Worm (Caenorhabditis elegans): Measurements from ENCODE around the gene ant-1.1.
A peak's percentile ranks its signal among the peaks of the same experiment; 100 is the strongest.

ant-1.1 gene

DNA sequence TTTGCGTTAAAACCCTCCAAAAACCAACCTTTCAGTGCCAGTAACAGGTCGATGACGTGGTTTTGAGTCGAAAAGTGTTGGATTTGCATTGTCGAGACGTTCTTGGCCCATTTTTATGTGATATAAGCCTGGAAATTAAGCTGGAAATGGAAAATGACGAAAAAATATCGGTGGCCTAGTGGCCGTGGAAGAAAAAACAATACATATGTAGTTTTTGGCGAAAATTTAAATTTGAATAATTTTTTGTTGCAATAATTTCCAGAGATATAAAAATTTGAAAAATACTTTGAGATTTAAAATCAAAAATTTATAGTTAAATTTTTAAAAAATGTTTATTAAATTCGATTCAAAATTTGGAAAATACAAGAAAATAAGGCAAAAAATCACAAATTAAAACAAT lies 23.5 kb upstream of the ant-1.1 start, which contains the start of gene ciao-2B:
TSS of gene ciao-2B (minus strand) at position 130 of the 400 bp plus-strand sequence.
- TF ChIP-seq lin-54 (GFP tag; optimal IDR thresholded peaks at IDR 0.05), result peak; percentile 39
- TF ChIP-seq zfh-2 (GFP tag; conservative IDR thresholded peaks at IDR 0.05), result no peak
- 0 out of 2 replicates have a peak, but pooled peaks have one; percentile 11 for TF ChIP-seq hsf-1 (GFP tag; IDR thresholded peaks at IDR 0.05)
- TF ChIP-seq snpc-1.3 (tag; optimal IDR thresholded peaks at IDR 0.05; ENCODE audit: insufficient read depth), result no peak
- TF ChIP-seq tbx-9 (tag; optimal IDR thresholded peaks at IDR 0.05; ENCODE audit: borderline replicate concordance), result no peak
- TF ChIP-seq Y67H2A.10 (GFP tag; conservative IDR thresholded peaks at IDR 0.05), result no peak
- peak in 1 of 3 experiments; percentile 64 for TF ChIP-seq lin-35 (GFP tag; optimal IDR thresholded peaks at IDR 0.05)
- TF ChIP-seq hlh-12 (tag; optimal IDR thresholded peaks at IDR 0.05), result no peak
- TF ChIP-seq snpc-4 (GFP tag; optimal IDR thresholded peaks at IDR 0.05), result no peak
- no peak for TF ChIP-seq snpc-4 (tag; optimal IDR thresholded peaks at IDR 0.05)
- TF ChIP-seq attf-6 (GFP tag; IDR thresholded peaks at IDR 0.05), result no peak
- TF ChIP-seq lir-1 (GFP tag; conservative IDR thresholded peaks at IDR 0.05), result no peak

ce11 chrIII:13446865-13447264 lies 16.1 kb upstream of the ant-1.1 start:
- peak; percentile 91 for TF ChIP-seq hsf-1 (GFP tag; IDR thresholded peaks at IDR 0.05)

ce11 chrIII:13447439-13447838 lies 15.5 kb upstream of the ant-1.1 start:
- TF ChIP-seq D2030.7 (GFP tag; IDR thresholded peaks at IDR 0.05) (peak; percentile 58), dox-1 (GFP tag; IDR thresholded peaks at IDR 0.05) (peak; percentile 99), bed-1 (GFP tag; IDR thresholded peaks at IDR 0.05) (0 out of 2 replicates have a peak, but pooled peaks have one; percentile 45), F39B2.1 (GFP tag; IDR thresholded peaks at IDR 0.05) (peak; percentile 86), ceh-40 (GFP tag; IDR thresholded peaks at IDR 0.05) (peak; percentile 93), hsf-1 (GFP tag; IDR thresholded peaks at IDR 0.05) (peak; percentile 99), let-526 (GFP tag; IDR thresholded peaks at IDR 0.05) (peak; percentile 29; the same call in 1 of the 2 replicates), aptf-3 (GFP tag; IDR thresholded peaks at IDR 0.05) (peak; percentile 96), Y53F4B.3 (GFP tag; IDR thresholded peaks at IDR 0.05) (peak; percentile 81), nfyb-1 (GFP tag; IDR thresholded peaks at IDR 0.05) (peak; percentile 87), egrh-3 (GFP tag; IDR thresholded peaks at IDR 0.05) (peak; percentile 69), F33H1.4 (GFP tag; IDR thresholded peaks at IDR 0.05) (peak; percentile 40; the same call in 1 of the 2 replicates), cebp-2 (GFP tag; IDR thresholded peaks at IDR 0.05) (peak; percentile 18; the same call in 1 of the 2 replicates), Y95B8A.8 (GFP tag; IDR thresholded peaks at IDR 0.05) (peak; percentile 47; the same call in 1 of the 2 replicates), pbrm-1 (GFP tag; IDR thresholded peaks at IDR 0.05) (peak; percentile 90), ekl-4 (GFP tag; IDR thresholded peaks at IDR 0.05) (peak; percentile 87), hmg-1.2 (GFP tag; IDR thresholded peaks at IDR 0.05) (0 out of 2 replicates have a peak, but pooled peaks have one; percentile 12), madf-3 (GFP tag; IDR thresholded peaks at IDR 0.05) (0 out of 2 replicates have a peak, but pooled peaks have one; percentile 7), madf-6 (GFP tag; IDR thresholded peaks at IDR 0.05) (peak; percentile 65), B0019.2 (GFP tag; conservative IDR thresholded peaks at IDR 0.05) (peak; percentile 66; the same call in 1 of the 2 replicates), mcd-1 (GFP tag; IDR thresholded peaks at IDR 0.05) (peak; percentile 32; the same call in 1 of the 2 replicates), rcor-1 (GFP tag; IDR thresholded peaks at IDR 0.05) (peak; percentile 92), Y67H2A.10 (GFP tag; conservative IDR thresholded peaks at IDR 0.05) (peak; percentile 65; the same call in 1 of the 2 replicates), attf-6 (GFP tag; IDR thresholded peaks at IDR 0.05) (peak; percentile 81)

ce11 chrIII:13448235-13448634 lies 14.7 kb upstream of the ant-1.1 start:
- TF ChIP-seq nfyb-1 (GFP tag; IDR thresholded peaks at IDR 0.05), result 0 out of 2 replicates have a peak, but pooled peaks have one; percentile 55
- TF ChIP-seq ceh-100 (GFP tag; IDR thresholded peaks at IDR 0.05), result peak; percentile 40; the same call in 1 of the 2 replicates
- TF ChIP-seq egrh-3 (GFP tag; IDR thresholded peaks at IDR 0.05), result peak; percentile 85
- peak; percentile 33 for TF ChIP-seq madf-6 (GFP tag; IDR thresholded peaks at IDR 0.05)
- TF ChIP-seq D2030.7 (GFP tag; IDR thresholded peaks at IDR 0.05), result peak; percentile 51; the same call in 1 of the 2 replicates
- 0 out of 2 replicates have a peak, but pooled peaks have one; percentile 67 for TF ChIP-seq madf-3 (GFP tag; IDR thresholded peaks at IDR 0.05)
- 0 out of 2 replicates have a peak, but pooled peaks have one; percentile 32 for TF ChIP-seq aptf-3 (GFP tag; IDR thresholded peaks at IDR 0.05)
- TF ChIP-seq mcd-1 (GFP tag; IDR thresholded peaks at IDR 0.05), result peak; percentile 41
- TF ChIP-seq F33H1.4 (GFP tag; IDR thresholded peaks at IDR 0.05), result peak; percentile 80
